Worm (Caenorhabditis elegans) whole organism, young adult: ENCODE results near the gene F11D11.6.

Experiments
- B0261.1 ChIP-seq: sonication (generic microtip); optimal IDR thresholded peaks from 2 replicates; lab custom pipeline; 2016; ENCODE audit warnings: mild to moderate bottlenecking, missing genetic modification characterization, moderate library complexity, missing compliant biosample characterization
- B0336.3 ChIP-seq: fragments of 200-800 bp; sonication (Bioruptor generic); IDR thresholded peaks from 2 replicates; pipeline ENCODE4 v1.3.6; 2022; ENCODE audit warnings: missing genetic modification characterization, missing compliant biosample characterization
- C06A6.2 ChIP-seq: fragments of 200-800 bp; sonication (Bioruptor generic); conservative IDR thresholded peaks from 2 replicates; pipeline ENCODE4 v1.3.6; 2022; ENCODE audit warnings: missing genetic modification characterization, missing compliant biosample characterization
- C17E4.6 ChIP-seq: fragments of 200-800 bp; sonication (Bioruptor generic); IDR thresholded peaks from 2 replicates; pipeline ENCODE4 v1.3.6; 2022; ENCODE audit warnings: missing genetic modification reagents, missing genetic modification characterization, missing compliant biosample characterization
- D2030.7 ChIP-seq: fragments of 200-800 bp; sonication (Bioruptor generic); IDR thresholded peaks from 2 replicates; pipeline ENCODE4 v1.3.6; 2022; ENCODE audit warnings: missing genetic modification reagents, missing genetic modification characterization, missing compliant biosample characterization
- F33H1.4 ChIP-seq: fragments of 200-800 bp; sonication (Bioruptor generic); IDR thresholded peaks from 2 replicates; pipeline ENCODE4 v1.3.6; 2022; ENCODE audit warnings: missing genetic modification reagents, missing genetic modification characterization, missing compliant biosample characterization
- F39B2.1 ChIP-seq: fragments of 200-800 bp; sonication (Bioruptor generic); IDR thresholded peaks from 2 replicates; pipeline ENCODE4 v1.3.6; 2022; ENCODE audit warnings: missing genetic modification reagents, missing genetic modification characterization, missing compliant biosample characterization
- F52B5.7 ChIP-seq: sonication (generic microtip); optimal IDR thresholded peaks from 2 replicates; lab custom pipeline; 2016; ENCODE audit warnings: mild to moderate bottlenecking, missing genetic modification characterization, missing compliant biosample characterization
- F55B11.4 ChIP-seq: sonication (generic microtip); optimal IDR thresholded peaks from 2 replicates; lab custom pipeline; 2016; ENCODE audit warnings: missing compliant biosample characterization, missing genetic modification characterization, borderline replicate concordance; ENCODE audit not compliant: insufficient read depth
- F57A8.1 ChIP-seq: fragments of 200-800 bp; sonication (Bioruptor generic); optimal IDR thresholded peaks from 2 replicates; lab custom pipeline; 2018; ENCODE audit warnings: mild to moderate bottlenecking, missing genetic modification characterization, moderate library complexity, missing compliant biosample characterization
- F57C9.4 ChIP-seq: sonication (generic microtip); optimal IDR thresholded peaks from 2 replicates; lab custom pipeline; 2017; ENCODE audit warnings: mild to moderate bottlenecking, missing genetic modification characterization, missing compliant biosample characterization
- K11D2.4 ChIP-seq: fragments of 200-800 bp; sonication (Bioruptor generic); IDR thresholded peaks from 2 replicates; pipeline ENCODE4 v1.3.6; 2022; ENCODE audit warnings: missing genetic modification reagents, missing genetic modification characterization, missing compliant biosample characterization
- T07F8.4 ChIP-seq: sonication (generic microtip); optimal IDR thresholded peaks from 2 replicates; lab custom pipeline; 2016; ENCODE audit warnings: mild to moderate bottlenecking, missing genetic modification characterization, moderate library complexity, missing compliant biosample characterization
- Y53F4B.3 ChIP-seq: fragments of 200-800 bp; sonication (Bioruptor generic); IDR thresholded peaks from 2 replicates; pipeline ENCODE4 v1.3.6; 2022; ENCODE audit warnings: missing genetic modification reagents, missing genetic modification characterization, missing compliant biosample characterization
- Y67H2A.10 ChIP-seq: fragments of 200-800 bp; sonication (Bioruptor generic); conservative IDR thresholded peaks from 2 replicates; pipeline ENCODE4 v1.3.6; 2022; ENCODE audit warnings: missing genetic modification reagents, missing genetic modification characterization, missing compliant biosample characterization
- Y79H2A.3 ChIP-seq: fragments of 200-800 bp; sonication (Bioruptor generic); conservative IDR thresholded peaks from 2 replicates; pipeline ENCODE4 v1.3.6; 2022; ENCODE audit warnings: missing genetic modification reagents, missing genetic modification characterization, missing compliant biosample characterization
- Y95B8A.8 ChIP-seq: fragments of 200-800 bp; sonication (Bioruptor generic); IDR thresholded peaks from 2 replicates; pipeline ENCODE4 v1.3.6; 2022; ENCODE audit warnings: missing genetic modification reagents, missing genetic modification characterization, missing compliant biosample characterization
- ZK185.1 ChIP-seq: sonication (generic microtip); optimal IDR thresholded peaks from 2 replicates; lab custom pipeline; 2016; ENCODE audit warnings: mild to moderate bottlenecking, missing genetic modification characterization, missing compliant biosample characterization; ENCODE audit not compliant: poor library complexity, severe bottlenecking
- akir-1 ChIP-seq: fragments of 200-800 bp; sonication (Bioruptor generic); optimal IDR thresholded peaks from 2 replicates; lab custom pipeline; 2018; ENCODE audit warnings: mild to moderate bottlenecking, missing genetic modification characterization, moderate library complexity, missing compliant biosample characterization
- aptf-2 ChIP-seq: fragments of 200-800 bp; sonication (Bioruptor generic); conservative IDR thresholded peaks from 2 replicates; pipeline ENCODE4 v1.3.6; 2022; ENCODE audit warnings: missing genetic modification reagents, missing genetic modification characterization, missing compliant biosample characterization
- atf-7 ChIP-seq: sonication (generic microtip); optimal IDR thresholded peaks from 2 replicates; lab custom pipeline; 2017; ENCODE audit warnings: mild to moderate bottlenecking, missing genetic modification characterization, missing compliant biosample characterization
- attf-6 ChIP-seq: fragments of 200-800 bp; sonication (Bioruptor generic); IDR thresholded peaks from 2 replicates; pipeline ENCODE4 v1.3.6; 2022; ENCODE audit warnings: missing genetic modification reagents, missing genetic modification characterization, missing compliant biosample characterization
- bed-1 ChIP-seq: fragments of 200-800 bp; sonication (Bioruptor generic); IDR thresholded peaks from 2 replicates; pipeline ENCODE4 v1.3.6; 2022; ENCODE audit warnings: missing genetic modification reagents, missing genetic modification characterization, missing compliant biosample characterization
- cebp-2 ChIP-seq: fragments of 200-800 bp; sonication (Bioruptor generic); IDR thresholded peaks from 2 replicates; pipeline ENCODE4 v1.3.6; 2022; ENCODE audit warnings: missing genetic modification characterization, missing compliant biosample characterization
- ceh-40 ChIP-seq: fragments of 200-800 bp; sonication (Bioruptor generic); IDR thresholded peaks from 2 replicates; pipeline ENCODE4 v1.3.6; 2022; ENCODE audit warnings: missing genetic modification characterization, missing compliant biosample characterization
- ceh-79 ChIP-seq: sonication (generic microtip); optimal IDR thresholded peaks from 2 replicates; lab custom pipeline; 2017; ENCODE audit warnings: mild to moderate bottlenecking, missing genetic modification characterization, missing compliant biosample characterization
- ceh-91 ChIP-seq: fragments of 200-800 bp; sonication (Bioruptor generic); IDR thresholded peaks from 2 replicates; pipeline ENCODE4 v1.3.6; 2022; ENCODE audit warnings: missing genetic modification reagents, missing genetic modification characterization, missing compliant biosample characterization
- dpl-1 ChIP-seq: fragments of 150-350 bp; optimal IDR thresholded peaks from 2 replicates; lab custom pipeline; 2014; ENCODE audit warnings: missing biosample characterization, missing genetic modification reagents, missing genetic modification characterization
- egl-44 ChIP-seq: fragments of 200-800 bp; sonication (Bioruptor generic); IDR thresholded peaks from 2 replicates; pipeline ENCODE4 v1.3.6; 2022; ENCODE audit warnings: missing genetic modification reagents, missing genetic modification characterization, missing compliant biosample characterization
- fkh-3 ChIP-seq: sonication (generic microtip); optimal IDR thresholded peaks from 2 replicates; lab custom pipeline; 2016; ENCODE audit warnings: mild to moderate bottlenecking, missing genetic modification characterization, missing compliant biosample characterization
- him-1 ChIP-seq: sonication (generic microtip); optimal IDR thresholded peaks from 2 replicates; lab custom pipeline; 2016; ENCODE audit warnings: missing genotype, missing genetic modification reagents, missing genetic modification characterization, missing compliant biosample characterization
- hlh-12 ChIP-seq: sonication (generic microtip); optimal IDR thresholded peaks from 2 replicates; lab custom pipeline; 2016; ENCODE audit warnings: missing genetic modification characterization, missing compliant biosample characterization
- lag-1 ChIP-seq: fragments of 200-800 bp; sonication (Bioruptor generic); IDR thresholded peaks from 2 replicates; pipeline ENCODE4 v1.3.6; 2022; ENCODE audit warnings: missing genetic modification reagents, missing genetic modification characterization, missing compliant biosample characterization
- let-607 ChIP-seq, 2 experiments: fragments of 200-800 bp in 1 of 2; sonication (Bioruptor generic) in 1 of 2; sonication (generic microtip) in 1 of 2; optimal IDR thresholded peaks; 2 replicates each; lab custom pipeline; 2016 to 2018; ENCODE audit warnings: mild to moderate bottlenecking in 2 of 2, missing compliant biosample characterization in 2 of 2, missing genetic modification characterization in 2 of 2, moderate library complexity in 2 of 2, missing genotype in 1 of 2
- lir-1 ChIP-seq: fragments of 200-800 bp; sonication (Bioruptor generic); conservative IDR thresholded peaks from 2 replicates; pipeline ENCODE4 v1.3.6; 2022; ENCODE audit warnings: missing genetic modification reagents, missing genetic modification characterization, missing compliant biosample characterization
- lsl-1 ChIP-seq: fragments of 200-800 bp; sonication (Bioruptor generic); optimal IDR thresholded peaks from 2 replicates; lab custom pipeline; 2018; ENCODE audit warnings: mild to moderate bottlenecking, missing genetic modification characterization, moderate library complexity, missing compliant biosample characterization
- mxl-1 ChIP-seq: sonication (generic microtip); optimal IDR thresholded peaks from 2 replicates; lab custom pipeline; 2016; ENCODE audit warnings: missing genetic modification characterization, missing compliant biosample characterization
- nfyb-1 ChIP-seq: fragments of 200-800 bp; sonication (Bioruptor generic); IDR thresholded peaks from 2 replicates; pipeline ENCODE4 v1.3.6; 2022; ENCODE audit warnings: missing genetic modification reagents, missing genetic modification characterization, missing compliant biosample characterization
- nhr-27 ChIP-seq: fragments of 200-800 bp; sonication (Bioruptor generic); optimal IDR thresholded peaks from 2 replicates; lab custom pipeline; 2018; ENCODE audit warnings: mild to moderate bottlenecking, missing genetic modification characterization, moderate library complexity, missing compliant biosample characterization
- repo-1 ChIP-seq: sonication (generic microtip); optimal IDR thresholded peaks from 2 replicates; lab custom pipeline; 2017; ENCODE audit warnings: mild to moderate bottlenecking, missing genetic modification characterization, missing compliant biosample characterization
- snpc-4 ChIP-seq, 5 experiments: fragments of 150-350 bp in 1 of 5; sonication (generic microtip) in 4 of 5; optimal IDR thresholded peaks; 2 replicates each; lab custom pipeline; 2014 to 2018; ENCODE audit warnings: missing genetic modification characterization in 5 of 5, missing biosample characterization in 3 of 5, antibody characterized with exemption in 2 of 5, mild to moderate bottlenecking in 2 of 5, missing compliant biosample characterization in 2 of 5, missing genotype in 2 of 5, moderate library complexity in 2 of 5, missing genetic modification reagents in 1 of 5
- tbp1 ChIP-seq: fragments of 200-800 bp; sonication (Bioruptor generic); optimal IDR thresholded peaks from 2 replicates; lab custom pipeline; 2018; ENCODE audit warnings: mild to moderate bottlenecking, missing genetic modification characterization, missing compliant biosample characterization
- xnd-1 ChIP-seq: sonication (generic microtip); optimal IDR thresholded peaks from 2 replicates; lab custom pipeline; 2016; ENCODE audit warnings: missing genotype, missing genetic modification reagents, missing genetic modification characterization, missing compliant biosample characterization
- ztf-18 ChIP-seq: sonication (generic microtip); optimal IDR thresholded peaks from 2 replicates; lab custom pipeline; 2016; ENCODE audit warnings: missing genotype, mild to moderate bottlenecking, missing genetic modification characterization, missing compliant biosample characterization
- ztf-6 ChIP-seq: fragments of 200-800 bp; sonication (Bioruptor generic); IDR thresholded peaks from 2 replicates; pipeline ENCODE4 v1.3.6; 2022; ENCODE audit warnings: missing genetic modification reagents, missing genetic modification characterization, missing compliant biosample characterization

The F11D11.6 gene

DNA sequence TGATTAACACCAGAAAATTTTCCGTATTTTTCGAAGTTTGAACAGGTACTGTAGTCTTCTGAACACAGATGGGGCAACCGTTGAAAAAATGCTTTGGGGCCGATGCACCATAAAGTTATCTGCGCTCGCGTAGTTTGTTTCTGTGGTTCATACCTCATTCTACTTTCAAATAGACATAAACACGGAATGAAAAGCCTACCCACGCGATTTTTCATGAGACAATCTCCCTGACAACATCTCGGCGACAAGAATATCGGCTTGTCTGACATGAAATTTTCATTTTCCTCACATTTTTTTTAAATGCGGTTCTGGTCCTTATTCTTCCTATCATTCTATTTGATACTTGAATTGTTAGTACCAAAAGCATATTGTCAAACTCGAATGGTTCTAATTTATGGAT lies 19.8 kb upstream of the F11D11.6 start, which contains the start of gene clec-257:
Gene clec-257 (plus strand): TSS at position 301 of the 400 bp plus-strand sequence.
- TF ChIP-seq B0336.3 (GFP tag; lab: Robert Waterston, UW), result no peak
- no peak for TF ChIP-seq Y53F4B.3 (GFP tag; lab: Robert Waterston, UW)
- TF ChIP-seq egl-44 (GFP tag; lab: Robert Waterston, UW), result no peak
- TF ChIP-seq ceh-91 (GFP tag; lab: Robert Waterston, UW), result no peak
- TF ChIP-seq ZK185.1 (tag; lab: Kevin White, UChicago), result no peak
- no peak for TF ChIP-seq him-1
- no peak for TF ChIP-seq C17E4.6
- no peak for TF ChIP-seq aptf-2
- TF ChIP-seq snpc-4 (GFP tag; optimal IDR thresholded peaks at IDR 0.05; lab: Kevin White, UChicago), result no peak
- TF ChIP-seq snpc-4 (tag; optimal IDR thresholded peaks at IDR 0.05; lab: Kevin White, UChicago), result no peak
- no peak for TF ChIP-seq Y79H2A.3 (GFP tag; lab: Robert Waterston, UW)
- TF ChIP-seq ztf-6, result no peak
- TF ChIP-seq nfyb-1 (GFP tag; lab: Robert Waterston, UW), result no peak
- TF ChIP-seq akir-1 (GFP tag; lab: Kevin White, UChicago), result no peak

DNA sequence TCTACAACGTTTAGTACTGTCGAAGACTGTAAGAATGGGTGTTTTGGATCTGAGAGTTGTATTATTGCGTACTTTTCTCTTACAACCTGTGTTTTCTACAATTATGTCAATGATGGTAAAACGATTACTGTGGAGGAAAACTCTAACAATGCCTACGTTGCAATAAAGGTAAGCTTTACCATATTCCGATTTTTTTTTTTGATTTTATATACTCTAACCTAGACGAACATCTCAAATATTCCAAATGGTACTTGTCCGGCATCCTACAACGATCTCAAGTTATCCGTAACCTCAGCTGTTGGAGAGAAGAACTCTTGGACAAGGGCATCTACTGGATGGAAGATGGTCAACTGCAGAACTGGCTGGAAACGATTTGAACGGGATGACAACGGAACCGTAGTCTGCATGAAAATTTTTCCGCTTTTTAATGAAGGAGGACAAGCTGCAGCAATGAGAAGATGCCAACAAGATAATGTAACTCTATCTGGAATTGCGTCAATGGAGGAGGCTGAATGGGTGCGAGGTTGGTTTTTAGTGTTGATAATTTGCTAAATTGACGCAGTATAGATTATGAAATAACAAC lies 19.0 kb upstream of the F11D11.6 start:
- no peak for TF ChIP-seq F39B2.1 (GFP tag; lab: Robert Waterston, UW)
- TF ChIP-seq B0261.1, result no peak
- no peak for TF ChIP-seq lag-1
- TF ChIP-seq ceh-91 (GFP tag; lab: Robert Waterston, UW), result no peak
- no peak for TF ChIP-seq ceh-40 (GFP tag; lab: Robert Waterston, UW)
- TF ChIP-seq ztf-18 (tag; lab: Kevin White, UChicago), result no peak
- no peak for TF ChIP-seq K11D2.4 (GFP tag; lab: Robert Waterston, UW)
- no peak for TF ChIP-seq C06A6.2 (GFP tag; lab: Robert Waterston, UW)
- no peak for TF ChIP-seq mxl-1
- no peak for TF ChIP-seq Y95B8A.8 (GFP tag; lab: Robert Waterston, UW)
- TF ChIP-seq bed-1, result no peak
- TF ChIP-seq B0336.3 (GFP tag; lab: Robert Waterston, UW), result no peak
- TF ChIP-seq F52B5.7 (tag; lab: Kevin White, UChicago), result no peak
- no peak for TF ChIP-seq cebp-2 (GFP tag; lab: Robert Waterston, UW)
- TF ChIP-seq xnd-1, result no peak
- no peak for TF ChIP-seq ceh-79 (tag; lab: Kevin White, UChicago)

DNA sequence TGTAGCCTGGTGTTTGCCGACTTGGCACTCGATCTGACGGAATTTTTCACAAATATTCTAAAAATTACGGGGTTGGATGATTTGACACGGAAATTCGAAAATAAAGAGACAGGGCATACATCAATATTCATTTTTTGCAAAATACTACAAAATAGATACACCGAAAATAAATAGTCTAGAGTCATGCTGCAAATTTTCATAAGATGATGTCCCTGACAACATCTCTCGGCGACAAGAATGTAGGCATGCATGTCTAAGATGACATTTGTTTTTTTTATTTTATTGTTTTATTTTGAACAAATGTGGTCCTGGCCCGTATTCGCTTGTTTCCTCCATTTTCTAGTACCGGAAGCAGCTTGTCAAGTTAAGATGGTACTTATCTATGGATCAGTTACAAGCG lies 18.5 kb upstream of the F11D11.6 start, which contains the start of gene clec-256:
Gene clec-256 (plus strand): TSS at position 301 of the 400 bp plus-strand sequence.
- TF ChIP-seq hlh-12 (tag; lab: Kevin White, UChicago) (no peak), D2030.7 (no peak), repo-1 (no peak), akir-1 (GFP tag; lab: Kevin White, UChicago) (no peak), fkh-3 (no peak), F52B5.7 (tag; lab: Kevin White, UChicago) (no peak), cebp-2 (GFP tag; lab: Robert Waterston, UW) (no peak), lsl-1 (GFP tag; lab: Kevin White, UChicago) (no peak), Y67H2A.10 (GFP tag; lab: Robert Waterston, UW) (no peak), lag-1 (no peak), F57A8.1 (GFP tag; lab: Kevin White, UChicago) (no peak)

DNA sequence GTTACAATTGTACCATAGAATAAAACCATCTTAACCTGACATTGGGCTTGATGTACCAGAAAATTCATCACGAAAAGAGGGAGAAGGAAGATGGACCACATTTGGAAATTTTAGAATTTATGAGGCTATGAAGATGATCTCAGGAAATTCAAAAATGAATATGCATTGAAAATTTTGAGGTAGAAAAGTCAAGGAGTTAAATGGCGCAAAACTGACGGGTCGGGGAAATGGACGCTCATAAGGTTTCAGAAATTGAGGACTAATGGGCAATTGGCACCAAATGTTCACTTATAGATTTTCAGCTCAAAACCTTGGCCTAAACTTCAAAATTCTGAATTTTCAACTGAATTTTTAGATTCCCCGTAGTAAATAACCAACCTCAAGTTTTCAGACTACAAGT lies 17.7 kb upstream of the F11D11.6 start, which contains the start of gene clec-255:
Gene clec-255 (minus strand): TSS at position 101 of the 400 bp plus-strand sequence.
- TF ChIP-seq F33H1.4 (GFP tag; lab: Robert Waterston, UW), result no peak
- TF ChIP-seq B0336.3 (GFP tag; lab: Robert Waterston, UW), result no peak
- TF ChIP-seq T07F8.4 (tag; lab: Kevin White, UChicago), result no peak
- TF ChIP-seq F57C9.4, result no peak
- no peak for TF ChIP-seq tbp1 (GFP tag; lab: Kevin White, UChicago)
- TF ChIP-seq attf-6, result no peak
- no peak for TF ChIP-seq lir-1 (GFP tag; lab: Robert Waterston, UW)
- TF ChIP-seq let-607 (tag; optimal IDR thresholded peaks at IDR 0.05; lab: Kevin White, UChicago), result no peak
- no peak for TF ChIP-seq nhr-27 (tag; lab: Kevin White, UChicago)
- no peak for TF ChIP-seq atf-7 (tag; lab: Kevin White, UChicago)
- TF ChIP-seq F55B11.4 (tag; lab: Kevin White, UChicago), result no peak
- TF ChIP-seq dpl-1 (GFP tag; lab: Kevin White, UChicago), result no peak
